Worm (Caenorhabditis elegans) whole organism, L2 larva: ENCODE results near the gene T06A1.5.

Experiments used
- C34F6.9 ChIP-seq: fragments of 150-350 bp; optimal IDR thresholded peaks from 2 replicates; lab custom pipeline; 2014; ENCODE audit warnings: missing biosample characterization, missing genetic modification characterization
- Y55F3AM.14 ChIP-seq: fragments of 200-800 bp; sonication (Bioruptor generic); optimal IDR thresholded peaks from 2 replicates; lab custom pipeline; 2018; ENCODE audit warnings: mild to moderate bottlenecking, missing genetic modification characterization, missing compliant biosample characterization
- ceh-82 ChIP-seq: fragments of 150-350 bp; optimal IDR thresholded peaks from 2 replicates; lab custom pipeline; 2014; ENCODE audit warnings: missing biosample characterization, missing genetic modification characterization
- elt-1 ChIP-seq: fragments of 150-350 bp; optimal IDR thresholded peaks from 2 replicates; lab custom pipeline; 2014; ENCODE audit warnings: missing biosample characterization, missing genetic modification characterization
- fos-1 ChIP-seq: fragments of 150-350 bp; optimal IDR thresholded peaks from 2 replicates; lab custom pipeline; 2014; ENCODE audit warnings: missing biosample characterization, missing genetic modification characterization
- nhr-11 ChIP-seq: fragments of 150-350 bp; optimal IDR thresholded peaks from 2 replicates; lab custom pipeline; 2014; ENCODE audit warnings: missing biosample characterization, missing genetic modification characterization
- nhr-12 ChIP-seq: fragments of 150-350 bp; optimal IDR thresholded peaks from 2 replicates; lab custom pipeline; 2014; ENCODE audit warnings: missing biosample characterization, missing genetic modification characterization
- nhr-23 ChIP-seq: fragments of 150-350 bp; optimal IDR thresholded peaks from 2 replicates; lab custom pipeline; 2014; ENCODE audit warnings: missing biosample characterization, missing genetic modification reagents, missing genetic modification characterization
- unc-55 ChIP-seq: fragments of 150-350 bp; sonication (generic microtip); optimal IDR thresholded peaks from 3 replicates; lab custom pipeline; 2014; ENCODE audit warnings: missing biosample characterization, missing genetic modification reagents, missing genetic modification characterization

DNA sequence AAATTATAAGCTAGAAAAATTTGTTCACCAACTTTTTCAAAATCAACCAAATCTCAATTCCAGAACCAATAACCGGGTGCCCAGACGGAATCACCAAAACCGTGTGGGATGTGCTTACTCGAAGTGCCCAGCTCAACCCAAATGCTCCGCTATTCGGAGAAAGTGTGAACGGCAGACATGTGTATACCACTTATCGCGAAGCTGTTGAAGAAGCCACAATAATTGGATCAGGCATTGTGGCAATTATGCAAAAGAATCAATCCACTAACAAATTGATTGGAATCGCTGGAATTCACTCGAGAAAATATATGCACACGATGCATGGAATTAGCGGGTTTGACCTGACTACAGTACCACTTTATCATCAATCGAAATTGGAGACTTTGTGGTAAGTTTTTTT is 42.7 kb downstream of the T06A1.5 start:
- TF ChIP-seq ceh-82 (tag; lab: Kevin White, UChicago) (no peak), elt-1 (tag; lab: Kevin White, UChicago) (no peak), nhr-11 (tag; lab: Kevin White, UChicago) (no peak), nhr-23 (tag; lab: Kevin White, UChicago) (no peak), Y55F3AM.14 (no peak), fos-1 (no peak), C34F6.9 (no peak), nhr-12 (tag; lab: Kevin White, UChicago) (no peak), unc-55 (no peak)
